Fruit fly (Drosophila melanogaster) S2 (cell line): ENCODE results near the gene CG4462.

ENCODE experiments used
- CG8478 ChIP-seq: fragments of >200 bp; optimal IDR thresholded peaks from 2 replicates; lab custom pipeline; 2018
- CTCF ChIP-seq, 2 experiments: fragments of >200 bp; optimal IDR thresholded peaks; 2 replicates each; lab custom pipeline; 2018

DNA sequence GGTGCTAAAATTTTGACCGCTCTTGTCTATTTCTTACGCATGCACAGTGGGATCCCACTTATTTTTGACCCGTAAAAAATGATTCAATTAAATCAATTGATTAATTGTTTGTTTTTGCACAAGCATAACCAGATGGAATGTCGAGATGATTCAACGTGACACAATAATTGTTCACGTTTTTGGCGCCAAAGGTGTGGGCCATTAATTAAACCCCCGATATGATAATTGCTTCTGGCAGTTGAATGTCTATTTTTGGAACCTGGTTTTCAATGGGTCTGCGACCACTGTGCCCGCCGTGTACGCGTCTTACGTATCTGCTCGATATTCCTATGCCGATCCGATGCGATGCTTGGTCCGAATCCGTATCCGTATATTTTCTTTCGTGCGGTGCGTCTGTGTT is 33.1 kb downstream of the CG4462 start:
- TF ChIP-seq CTCF (optimal IDR thresholded peaks at IDR 0.05; lab: Kevin White, UChicago) = no peak
- no peak for TF ChIP-seq CG8478 (lab: Kevin White, UChicago)
